Worm (Caenorhabditis elegans): ENCODE results near the gene ida-1.
A peak's percentile ranks its signal among the peaks of the same experiment; 100 is the strongest.

The ida-1 gene

DNA sequence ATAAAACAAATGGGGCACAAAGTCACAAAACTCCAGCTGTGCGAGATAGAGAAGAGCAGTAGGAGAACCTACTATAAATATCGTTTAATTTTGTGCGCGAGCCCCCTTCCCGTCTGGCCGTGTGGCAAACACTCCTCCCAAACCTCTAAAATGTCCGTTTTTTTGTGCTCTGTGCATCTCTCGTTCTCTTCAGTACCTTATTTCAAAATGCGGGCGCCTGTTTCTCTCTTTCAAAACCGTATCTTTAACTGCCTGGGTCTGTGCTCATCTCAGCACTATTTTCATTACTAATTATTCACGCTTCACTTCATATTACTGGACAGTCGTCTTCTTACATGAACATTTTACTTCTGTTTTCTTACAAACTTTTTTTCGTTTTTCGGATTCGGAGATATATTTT is 54.7 kb downstream of the ida-1 start:
- TF ChIP-seq nhr-85 (tag) (peak; percentile 14), lin-14 (GFP tag; optimal IDR thresholded peaks at IDR 0.05) (peak; percentile 14), aly-2 (tag; optimal IDR thresholded peaks at IDR 0.05) (no peak)

DNA sequence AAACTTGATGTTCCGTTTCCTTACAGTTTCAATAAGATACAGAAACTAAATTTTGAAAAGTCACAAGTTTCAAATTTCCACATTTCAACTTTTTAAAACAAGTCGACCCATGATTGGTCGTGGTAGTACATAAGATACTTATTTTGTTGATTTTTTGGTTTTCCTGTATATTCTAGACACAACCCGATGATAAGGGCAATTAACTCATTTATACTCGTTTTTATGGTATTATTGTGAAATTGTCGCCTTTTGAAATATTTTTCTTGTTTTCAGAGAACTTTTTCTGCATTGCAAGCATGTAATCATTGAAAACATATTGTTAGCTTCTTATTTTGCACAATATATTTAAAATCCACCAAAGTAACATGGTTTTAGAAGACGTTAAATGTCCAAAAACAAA is 56.6 kb downstream of the ida-1 start:
- TF ChIP-seq lir-3 (tag; optimal IDR thresholded peaks at IDR 0.05; ENCODE audit: poor library complexity) (no peak), sup-37 (GFP tag; optimal IDR thresholded peaks at IDR 0.05) (no peak), tlp-1 (tag; optimal IDR thresholded peaks at IDR 0.05) (no peak), ceh-63 (GFP tag; optimal IDR thresholded peaks at IDR 0.05) (no peak), elt-3 (tag; optimal IDR thresholded peaks at IDR 0.05) (no peak), lsy-2 (tag; optimal IDR thresholded peaks at IDR 0.05) (no peak), rnt-1 (tag; optimal IDR thresholded peaks at IDR 0.05) (no peak), nhr-85 (tag) (no peak), lin-39 (tag; optimal IDR thresholded peaks at IDR 0.05) (no peak), mef-2 (tag; optimal IDR thresholded peaks at IDR 0.05) (no peak)

DNA sequence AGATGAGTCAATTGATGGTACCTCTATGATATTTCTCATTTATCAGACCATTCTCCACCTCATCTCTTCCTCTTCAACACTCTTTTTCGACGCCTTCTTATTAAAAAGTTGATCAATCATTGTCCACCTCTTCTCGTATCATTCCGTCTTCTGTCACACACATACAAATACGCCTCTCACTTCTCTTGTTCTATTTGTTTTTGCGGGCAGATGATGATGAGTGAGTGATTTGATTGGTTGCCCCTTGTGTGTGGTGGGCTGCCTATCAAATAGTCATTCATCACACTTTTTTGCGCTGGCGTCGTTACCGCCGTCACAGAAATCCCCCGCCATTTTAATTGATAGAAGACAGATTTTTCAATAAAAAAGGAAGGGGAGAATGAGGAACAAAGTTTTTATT is 57.3 kb downstream of the ida-1 start:
- TF ChIP-seq alr-1 (tag; optimal IDR thresholded peaks at IDR 0.05; ENCODE audit: borderline replicate concordance): no peak
- TF ChIP-seq lir-3 (tag; optimal IDR thresholded peaks at IDR 0.05; ENCODE audit: poor library complexity): no peak
- no peak for TF ChIP-seq ceh-8 (GFP tag; optimal IDR thresholded peaks at IDR 0.05)
- no peak for TF ChIP-seq unc-30 (tag; optimal IDR thresholded peaks at IDR 0.05)
- no peak for TF ChIP-seq sox-4 (tag; optimal IDR thresholded peaks at IDR 0.05)
- TF ChIP-seq unc-130 (tag; optimal IDR thresholded peaks at IDR 0.05): no peak
- TF ChIP-seq lin-15B (tag; optimal IDR thresholded peaks at IDR 0.05): no peak
- no peak for TF ChIP-seq swsn-7 (tag; optimal IDR thresholded peaks at IDR 0.05)
- no peak for TF ChIP-seq ces-1 (GFP tag; optimal IDR thresholded peaks at IDR 0.05)
- peak in 4 of 6 experiments; percentile 7 to 66 (median 34) for TF ChIP-seq elt-3 (tag; optimal IDR thresholded peaks at IDR 0.05)
- no peak for TF ChIP-seq fkh-8 (tag; optimal IDR thresholded peaks at IDR 0.05)
- no peak for TF ChIP-seq mef-2 (tag; optimal IDR thresholded peaks at IDR 0.05)
- no peak for TF ChIP-seq irx-1 (tag; optimal IDR thresholded peaks at IDR 0.05)
- TF ChIP-seq lsy-2 (tag; optimal IDR thresholded peaks at IDR 0.05): peak in 1 of 2 experiments; percentile 5
- TF ChIP-seq unc-62 (GFP tag; optimal IDR thresholded peaks at IDR 0.05): no peak
- peak; percentile 81 for TF ChIP-seq blmp-1 (tag; optimal IDR thresholded peaks at IDR 0.05)
- TF ChIP-seq efl-1 (optimal IDR thresholded peaks at IDR 0.05): no peak
- peak in 1 of 2 experiments; percentile 68 for TF ChIP-seq efl-1 (GFP tag; optimal IDR thresholded peaks at IDR 0.05 in 1 of 2)
- no peak for TF ChIP-seq egl-27 (tag; optimal IDR thresholded peaks at IDR 0.05)
- no peak for TF ChIP-seq F16B12.6 (tag; optimal IDR thresholded peaks at IDR 0.05)
- peak; percentile 32 for TF ChIP-seq snu-23 (GFP tag; optimal IDR thresholded peaks at IDR 0.05)
- no peak for TF ChIP-seq skn-1 (tag; optimal IDR thresholded peaks at IDR 0.05)
- no peak for TF ChIP-seq hlh-17 (GFP tag; optimal IDR thresholded peaks at IDR 0.05; ENCODE audit: borderline replicate concordance)
- no peak for TF ChIP-seq C04F5.9 (tag; optimal IDR thresholded peaks at IDR 0.05)
- no peak for TF ChIP-seq nhr-76 (tag; optimal IDR thresholded peaks at IDR 0.05)
- TF ChIP-seq ets-5 (GFP tag; IDR thresholded peaks at IDR 0.05): no peak
- no peak for TF ChIP-seq ceh-90 (tag; optimal IDR thresholded peaks at IDR 0.05)
- no peak for TF ChIP-seq unc-86 (tag; optimal IDR thresholded peaks at IDR 0.05)
- TF ChIP-seq pax-3 (tag; optimal IDR thresholded peaks at IDR 0.05): no peak
- no peak for TF ChIP-seq tlp-1 (tag; optimal IDR thresholded peaks at IDR 0.05)
- TF ChIP-seq nhr-19 (GFP tag; conservative IDR thresholded peaks at IDR 0.05): no peak
- TF ChIP-seq nhr-237 (tag; optimal IDR thresholded peaks at IDR 0.05): no peak
- TF ChIP-seq zag-1 (tag; optimal IDR thresholded peaks at IDR 0.05): no peak
- no peak for TF ChIP-seq xbp-1 (tag; optimal IDR thresholded peaks at IDR 0.05)
- no peak for TF ChIP-seq hpl-2 (GFP tag; optimal IDR thresholded peaks at IDR 0.05)
- TF ChIP-seq vab-15 (tag; optimal IDR thresholded peaks at IDR 0.05): no peak
- TF ChIP-seq grh-1 (GFP tag; IDR thresholded peaks at IDR 0.05): no peak
- peak; percentile 47 for TF ChIP-seq nhr-71 (tag; optimal IDR thresholded peaks at IDR 0.05)
- no peak for TF ChIP-seq fkh-4 (tag; optimal IDR thresholded peaks at IDR 0.05; ENCODE audit: borderline replicate concordance)
- TF ChIP-seq unc-98 (GFP tag; IDR thresholded peaks at IDR 0.05): no peak
- TF ChIP-seq ztf-11 (tag; optimal IDR thresholded peaks at IDR 0.05): no peak
- TF ChIP-seq snpc-4 (tag; optimal IDR thresholded peaks at IDR 0.05): no peak
- no peak for TF ChIP-seq ceh-82 (tag; optimal IDR thresholded peaks at IDR 0.05)

All from whole organism, L1 larva.